Fruit fly (Drosophila melanogaster): Measurements from ENCODE around the gene CG6769.

Gene CG6769

DNA sequence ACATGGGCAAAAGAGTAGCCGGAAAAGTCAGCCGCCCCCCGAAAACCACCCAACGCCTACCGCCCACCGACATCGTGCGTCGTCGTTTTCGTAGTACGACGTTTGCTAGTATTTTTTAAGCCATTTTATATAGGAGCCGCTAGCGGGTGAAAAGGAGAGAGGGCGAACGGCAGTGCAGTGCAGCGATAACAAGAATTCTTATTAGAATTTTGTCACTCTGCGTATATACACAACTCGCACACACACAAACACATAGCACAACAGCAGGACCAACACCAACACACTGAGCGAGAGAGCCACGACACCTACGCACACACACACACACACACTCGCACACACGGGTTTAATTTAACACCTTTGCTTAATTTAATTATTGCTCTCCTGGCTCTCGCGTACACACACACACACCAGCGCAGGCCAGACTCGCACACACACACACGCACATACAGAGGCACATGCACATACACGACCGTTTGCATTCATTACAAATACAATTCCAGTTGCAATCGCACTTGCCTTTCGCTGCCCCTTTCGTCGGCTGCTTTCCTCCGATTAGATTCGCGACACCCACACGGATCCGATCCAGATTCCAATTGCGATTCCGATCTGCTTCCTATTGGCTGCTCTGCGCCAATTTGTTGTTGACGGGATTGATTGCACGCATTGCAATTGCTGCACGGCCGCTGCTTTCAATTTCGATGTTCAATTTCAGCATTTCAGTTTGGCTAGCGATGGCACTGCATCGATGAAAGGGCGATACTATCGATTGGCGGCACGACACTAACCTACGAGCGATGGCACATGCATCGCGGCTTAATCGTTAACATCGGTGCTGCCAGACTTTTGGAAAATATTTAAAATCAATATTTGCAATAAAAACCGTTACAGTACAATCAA, 33.7 kb upstream of the CG6769 start, which contains the start of gene Socs16D (continued):
- TF ChIP-seq Hr78 (GFP tag; optimal IDR thresholded peaks at IDR 0.05): no peak
- no peak for TF ChIP-seq wdn (GFP tag; IDR thresholded peaks at IDR 0.05)
- no peak for TF ChIP-seq disco-r (GFP tag; optimal IDR thresholded peaks at IDR 0.05)
- TF ChIP-seq Spps (tag; optimal IDR thresholded peaks at IDR 0.05): no peak
- no peak for TF ChIP-seq Oli (tag; optimal IDR thresholded peaks at IDR 0.05)
- TF ChIP-seq CG5180 (GFP tag; optimal IDR thresholded peaks at IDR 0.05): no peak
- peak; percentile 35 for TF ChIP-seq maf-S (GFP tag; optimal IDR thresholded peaks at IDR 0.05)
- TF ChIP-seq schlank (tag; optimal IDR thresholded peaks at IDR 0.05): no peak
- TF ChIP-seq Sry-δ (GFP tag; optimal IDR thresholded peaks at IDR 0.05): peak; percentile 100
- no peak for TF ChIP-seq pros (GFP tag; optimal IDR thresholded peaks at IDR 0.05)
- TF ChIP-seq HHEX (GFP tag; optimal IDR thresholded peaks at IDR 0.05): no peak
- TF ChIP-seq nerfin-1 (tag; optimal IDR thresholded peaks at IDR 0.05): no peak
- peak; percentile 99 for TF ChIP-seq amos (GFP tag; IDR thresholded peaks at IDR 0.05; ENCODE audit: partially characterized antibody)
- peak; percentile 18 for TF ChIP-seq fd64A (GFP tag; optimal IDR thresholded peaks at IDR 0.05)
- TF ChIP-seq wek (GFP tag; optimal IDR thresholded peaks at IDR 0.05): peak; percentile 5
- peak; percentile 98 for TF ChIP-seq bbx (GFP tag; IDR thresholded peaks at IDR 0.05; ENCODE audit: partially characterized antibody)
- TF ChIP-seq Hr39 (optimal IDR thresholded peaks at IDR 0.05): no peak
- TF ChIP-seq CG11093 (GFP tag; IDR thresholded peaks at IDR 0.05): no peak
- TF ChIP-seq slou (GFP tag; optimal IDR thresholded peaks at IDR 0.05): peak; percentile 12
- no peak for TF ChIP-seq CG11696 (GFP tag; IDR thresholded peaks at IDR 0.05)
- TF ChIP-seq slp2 (GFP tag; optimal IDR thresholded peaks at IDR 0.05): no peak
- peak; percentile 15 for TF ChIP-seq CG2678 (tag; optimal IDR thresholded peaks at IDR 0.05)
- no peak for TF ChIP-seq CG33557 (GFP tag; optimal IDR thresholded peaks at IDR 0.05)
- peak; percentile 99 for TF ChIP-seq Elba2 (GFP tag; optimal IDR thresholded peaks at IDR 0.05)
- peak in 1 of 2 experiments; percentile 12 for TF ChIP-seq tll (GFP tag; optimal IDR thresholded peaks at IDR 0.05)
- TF ChIP-seq Hr3 (GFP tag; optimal IDR thresholded peaks at IDR 0.05): peak; percentile 7
- peak; percentile 13 for TF ChIP-seq run (tag; optimal IDR thresholded peaks at IDR 0.05)
- TF ChIP-seq CG7357 (GFP tag; IDR thresholded peaks at IDR 0.05): no peak
- no peak for TF ChIP-seq CG11085 (GFP tag; IDR thresholded peaks at IDR 0.05)
- TF ChIP-seq sens (GFP tag): peak; percentile 70
- no peak for TF ChIP-seq CG8388 (GFP tag; optimal IDR thresholded peaks at IDR 0.05)
- TF ChIP-seq tup (GFP tag; optimal IDR thresholded peaks at IDR 0.05): no peak
- no peak for TF ChIP-seq CG16779 (GFP tag; IDR thresholded peaks at IDR 0.05)
- TF ChIP-seq lbe (GFP tag; optimal IDR thresholded peaks at IDR 0.05): peak; percentile 20
- TF ChIP-seq nom (GFP tag; optimal IDR thresholded peaks at IDR 0.05): peak; percentile 73
- TF ChIP-seq CG34376 (GFP tag; optimal IDR thresholded peaks at IDR 0.05): peak; percentile 40
- TF ChIP-seq sob (GFP tag; IDR thresholded peaks at IDR 0.05): peak; percentile 69
- peak; percentile 10 for TF ChIP-seq Nf-YB (GFP tag; optimal IDR thresholded peaks at IDR 0.05)
- TF ChIP-seq CG30431 (GFP tag; optimal IDR thresholded peaks at IDR 0.05): no peak
- no peak for TF ChIP-seq CG10543 (GFP tag; optimal IDR thresholded peaks at IDR 0.05)
- TF ChIP-seq NfI (GFP tag; optimal IDR thresholded peaks at IDR 0.05): peak; percentile 2
- peak; percentile 98 for TF ChIP-seq CG16813 (GFP tag; IDR thresholded peaks at IDR 0.05; ENCODE audit: partially characterized antibody)
- TF ChIP-seq Tbp (GFP tag; optimal IDR thresholded peaks at IDR 0.05): no peak
- peak; percentile 59; the same call in 1 of the 3 replicates for TF ChIP-seq CG11456 (GFP tag; IDR thresholded peaks at IDR 0.05)
- peak; percentile 35 for TF ChIP-seq Xbp1 (GFP tag; optimal IDR thresholded peaks at IDR 0.05)
- no peak for TF ChIP-seq ro (GFP tag; IDR thresholded peaks at IDR 0.05)
- no peak for TF ChIP-seq CG6683 (GFP tag; optimal IDR thresholded peaks at IDR 0.05)
- peak; percentile 52 for TF ChIP-seq CG2120 (GFP tag; optimal IDR thresholded peaks at IDR 0.05)

All from whole organism, embryonic.